Fruit fly (Drosophila melanogaster) Kc167 (cell line): ENCODE measurements around the gene CG31391.

Experiments used
- Myc ChIP-seq: fragments of >200 bp; optimal IDR thresholded peaks from 2 replicates; lab custom pipeline; 2017; ENCODE audit warnings: missing external identifiers
- h ChIP-seq: fragments of >200 bp; optimal IDR thresholded peaks from 3 replicates; lab custom pipeline; 2018; ENCODE audit warnings: missing external identifiers
- insv ChIP-seq: fragments of >200 bp; optimal IDR thresholded peaks from 3 replicates; lab custom pipeline; 2018; ENCODE audit warnings: missing external identifiers
- psq ChIP-seq: fragments of >200 bp; optimal IDR thresholded peaks from 2 replicates; lab custom pipeline; 2017; ENCODE audit warnings: missing external identifiers
- ttk ChIP-seq: sonication (Bioruptor generic); optimal IDR thresholded peaks from 2 replicates; lab custom pipeline; 2017; ENCODE audit warnings: missing external identifiers

DNA sequence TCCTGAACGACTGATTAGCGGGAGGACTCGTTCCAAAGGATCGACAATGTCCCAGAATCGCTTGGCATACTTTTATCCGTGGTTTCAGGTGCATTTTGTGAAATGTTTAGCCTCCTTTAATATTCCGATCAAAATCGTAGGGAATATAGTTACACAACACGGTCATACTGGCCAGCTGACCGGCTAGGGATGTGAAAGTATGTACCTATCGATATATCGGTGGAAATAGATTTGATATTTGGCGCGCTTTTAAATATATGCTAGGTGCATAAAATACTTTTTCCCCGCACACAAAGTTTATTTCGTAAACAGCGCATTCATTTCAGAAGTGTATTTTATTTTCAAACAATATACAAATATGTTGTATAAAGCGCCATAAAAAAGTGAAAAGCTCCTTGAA, 3.3 kb upstream of the CG31391 start, which contains the start of gene CG31278:
- no peak for TF ChIP-seq psq (lab: Kevin White, UChicago)
- TF ChIP-seq ttk (lab: Kevin White, UChicago): no peak
- no peak for TF ChIP-seq h (lab: Kevin White, UChicago)
- no peak for TF ChIP-seq insv
- no peak for TF ChIP-seq Myc
